Worm (Caenorhabditis elegans) whole organism, early embryonic: ENCODE data around the gene Y42G9A.1.

ENCODE experiments used
- ceh-13 ChIP-seq: fragments of 200-800 bp; sonication (Bioruptor generic); optimal IDR thresholded peaks from 2 replicates; lab custom pipeline; 2018; ENCODE audit warnings: mild to moderate bottlenecking, missing genetic modification characterization, missing compliant biosample characterization
- tbx-37 ChIP-seq: fragments of 200-800 bp; sonication (Bioruptor generic); conservative IDR thresholded peaks from 2 replicates; pipeline ENCODE4 v1.3.6; 2022; ENCODE audit warnings: missing genetic modification reagents, missing genetic modification characterization, missing compliant biosample characterization

ce11 chrIII:6132068-6132467 lies 17.7 kb upstream of the Y42G9A.1 start:
- TF ChIP-seq tbx-37 (GFP tag; lab: Robert Waterston, UW) (no peak), ceh-13 (GFP tag; lab: Kevin White, UChicago) (no peak)
